Fruit fly (Drosophila melanogaster) whole organism, embryonic: ENCODE results near the gene beag.

Experiments used
- Bdp1 ChIP-seq: fragments of 200-800 bp; sonication (Bioruptor generic); optimal IDR thresholded peaks from 3 replicates; lab custom pipeline; 2016; ENCODE audit warnings: missing biosample characterization, missing genetic modification characterization
- CG11456 ChIP-seq: fragments of 200-800 bp; sonication (Bioruptor generic); IDR thresholded peaks from 3 replicates; pipeline ENCODE4 v1.3.6; 2022; ENCODE audit warnings: missing biosample characterization, missing genetic modification characterization
- CG12155 ChIP-seq: fragments of 200-800 bp; sonication (Bioruptor generic); optimal IDR thresholded peaks from 3 replicates; lab custom pipeline; 2016; ENCODE audit warnings: missing biosample characterization, missing genetic modification characterization
- CG12659 ChIP-seq: fragments of 200-800 bp; sonication (Bioruptor generic); optimal IDR thresholded peaks from 3 replicates; lab custom pipeline; 2017; ENCODE audit warnings: mild to moderate bottlenecking, missing biosample characterization, missing genetic modification reagents, missing genetic modification characterization
- CG13123 ChIP-seq: fragments of 200-800 bp; sonication (Bioruptor generic); optimal IDR thresholded peaks from 2 replicates; lab custom pipeline; 2016; ENCODE audit warnings: missing biosample characterization, missing genetic modification characterization
- CG13296 ChIP-seq: fragments of 200-800 bp; sonication (Bioruptor generic); optimal IDR thresholded peaks from 3 replicates; lab custom pipeline; 2018; ENCODE audit warnings: missing biosample characterization, mild to moderate bottlenecking, missing genetic modification characterization
- CG15269 ChIP-seq: fragments of 200-800 bp; sonication (Bioruptor generic); optimal IDR thresholded peaks from 2 replicates; lab custom pipeline; 2018; ENCODE audit warnings: missing biosample characterization, mild to moderate bottlenecking, missing genetic modification characterization, moderate library complexity
- CG1647 ChIP-seq: fragments of 200-800 bp; sonication (Bioruptor generic); optimal IDR thresholded peaks from 3 replicates; lab custom pipeline; 2016; ENCODE audit warnings: missing biosample characterization, missing genetic modification characterization
- CG2120 ChIP-seq: fragments of 200-800 bp; sonication (Bioruptor generic); optimal IDR thresholded peaks from 3 replicates; lab custom pipeline; 2016; ENCODE audit warnings: missing biosample characterization, missing genetic modification characterization
- CG3065 ChIP-seq: fragments of 200-800 bp; sonication (Bioruptor generic); optimal IDR thresholded peaks from 2 replicates; lab custom pipeline; 2016; ENCODE audit warnings: missing biosample characterization, missing genetic modification characterization
- CG32772 ChIP-seq: fragments of 200-800 bp; sonication (Bioruptor generic); IDR thresholded peaks from 2 replicates; pipeline ENCODE4 v1.3.6; 2022; ENCODE audit warnings: missing biosample characterization, missing genetic modification characterization
- CG34224 ChIP-seq: fragments of 200-800 bp; sonication (Bioruptor generic); IDR thresholded peaks from 3 replicates; pipeline ENCODE4 v1.3.6; 2022; ENCODE audit warnings: missing biosample characterization, missing genetic modification characterization; ENCODE audit not compliant: partially characterized antibody
- CG4328 ChIP-seq: fragments of 200-800 bp; sonication (Bioruptor generic); optimal IDR thresholded peaks from 3 replicates; lab custom pipeline; 2017; ENCODE audit warnings: missing biosample characterization, missing genetic modification reagents, missing genetic modification characterization
- CG4404 ChIP-seq: fragments of 200-800 bp; sonication (Bioruptor generic); IDR thresholded peaks from 2 replicates; pipeline ENCODE4 v1.3.6; 2022; ENCODE audit warnings: missing biosample characterization, missing genetic modification characterization
- CG5180 ChIP-seq: fragments of 200-800 bp; sonication (Bioruptor generic); optimal IDR thresholded peaks from 3 replicates; lab custom pipeline; 2017; ENCODE audit warnings: missing biosample characterization, missing genetic modification characterization, mild to moderate bottlenecking, moderate library complexity, missing genetic modification reagents
- CG6272 ChIP-seq: fragments of 200-800 bp; sonication (Bioruptor generic); IDR thresholded peaks from 2 replicates; pipeline ENCODE4 v1.3.6; 2022; ENCODE audit warnings: missing biosample characterization, missing genetic modification characterization
- CG6854 ChIP-seq: fragments of 200-800 bp; sonication (Bioruptor generic); optimal IDR thresholded peaks from 3 replicates; lab custom pipeline; 2017; ENCODE audit warnings: missing biosample characterization, mild to moderate bottlenecking, missing genetic modification characterization
- CG7928 ChIP-seq: fragments of 200-800 bp; sonication (Bioruptor generic); optimal IDR thresholded peaks from 2 replicates; lab custom pipeline; 2017; ENCODE audit warnings: missing biosample characterization, mild to moderate bottlenecking, missing genetic modification characterization
- CG8944 ChIP-seq: fragments of 200-800 bp; sonication (Bioruptor generic); optimal IDR thresholded peaks from 3 replicates; lab custom pipeline; 2016; ENCODE audit warnings: missing biosample characterization, missing genetic modification characterization
- CG9437 ChIP-seq: fragments of 200-800 bp; sonication (Bioruptor generic); optimal IDR thresholded peaks from 2 replicates; lab custom pipeline; 2018; ENCODE audit warnings: missing biosample characterization, mild to moderate bottlenecking, missing genetic modification characterization
- CG9727 ChIP-seq: fragments of 200-800 bp; sonication (Bioruptor generic); optimal IDR thresholded peaks from 3 replicates; lab custom pipeline; 2017; ENCODE audit warnings: missing biosample characterization, mild to moderate bottlenecking, missing genetic modification characterization
- D19A ChIP-seq: fragments of 200-800 bp; optimal IDR thresholded peaks from 3 replicates; lab custom pipeline; 2019; ENCODE audit warnings: missing biosample characterization, mild to moderate bottlenecking, missing genetic modification characterization, moderate library complexity
- Dll ChIP-seq: fragments of 200-800 bp; sonication (Bioruptor generic); IDR thresholded peaks from 4 replicates; pipeline ENCODE4 v1.3.6; 2022; ENCODE audit warnings: missing biosample characterization, missing genetic modification characterization; ENCODE audit not compliant: partially characterized antibody
- Doc3 ChIP-seq: fragments of 200-800 bp; sonication (Bioruptor generic); IDR thresholded peaks from 3 replicates; pipeline ENCODE4 v1.3.6; 2022; ENCODE audit warnings: missing biosample characterization, missing genetic modification characterization; ENCODE audit not compliant: partially characterized antibody
- Dp ChIP-seq: fragments of 200-800 bp; sonication (Bioruptor generic); optimal IDR thresholded peaks from 2 replicates; lab custom pipeline; 2018; ENCODE audit warnings: missing biosample characterization, mild to moderate bottlenecking, missing genetic modification characterization, moderate library complexity
- ERR ChIP-seq: fragments of 200-800 bp; sonication (Bioruptor generic); optimal IDR thresholded peaks from 2 replicates; lab custom pipeline; 2016; ENCODE audit warnings: missing biosample characterization, missing genetic modification characterization
- Ets65A ChIP-seq: fragments of 200-800 bp; sonication (Bioruptor generic); peaks from one replicate; lab custom pipeline; 2016; ENCODE audit warnings: missing biosample characterization, missing genetic modification characterization
- Kr ChIP-seq: fragments of 200-800 bp; sonication (Bioruptor generic); optimal IDR thresholded peaks from 2 replicates; lab custom pipeline; 2017; ENCODE audit warnings: missing biosample characterization, mild to moderate bottlenecking, missing genetic modification characterization
- Nf-YB ChIP-seq: fragments of 200-800 bp; sonication (Bioruptor generic); optimal IDR thresholded peaks from 3 replicates; lab custom pipeline; 2019; ENCODE audit warnings: missing biosample characterization, mild to moderate bottlenecking, missing genetic modification characterization, moderate library complexity
- Oaz ChIP-seq: fragments of 200-800 bp; sonication (Bioruptor generic); IDR thresholded peaks from 2 replicates; pipeline ENCODE4 v1.3.6; 2022; ENCODE audit warnings: missing biosample characterization, missing genetic modification characterization
- Xbp1 ChIP-seq: fragments of 200-800 bp; sonication (Bioruptor generic); optimal IDR thresholded peaks from 3 replicates; lab custom pipeline; 2016; ENCODE audit warnings: missing biosample characterization, mild to moderate bottlenecking, missing genetic modification characterization
- br ChIP-seq: fragments of >200 bp; optimal IDR thresholded peaks from 2 replicates; lab custom pipeline; 2017
- bsh ChIP-seq, 2 experiments: fragments of 200-800 bp; sonication (Bioruptor generic); optimal IDR thresholded peaks; 2 replicates each; lab custom pipeline; 2017 to 2018; ENCODE audit warnings: mild to moderate bottlenecking in 2 of 2, missing biosample characterization in 2 of 2, missing genetic modification characterization in 2 of 2, moderate library complexity in 1 of 2
- chinmo ChIP-seq: fragments of 200-800 bp; sonication (Bioruptor generic); IDR thresholded peaks from 4 replicates; pipeline ENCODE4 v1.3.6; 2022; ENCODE audit warnings: missing biosample characterization, missing genetic modification characterization; ENCODE audit not compliant: partially characterized antibody
- dm ChIP-seq: fragments of 200-800 bp; sonication (Bioruptor generic); optimal IDR thresholded peaks from 3 replicates; lab custom pipeline; 2016; ENCODE audit warnings: missing biosample characterization, missing genetic modification characterization
- fd96Cb ChIP-seq: fragments of 200-800 bp; sonication (Bioruptor generic); optimal IDR thresholded peaks from 2 replicates; lab custom pipeline; 2018; ENCODE audit warnings: missing biosample characterization, mild to moderate bottlenecking, missing genetic modification characterization, moderate library complexity
- ham ChIP-seq: fragments of 200-800 bp; sonication (Bioruptor generic); IDR thresholded peaks from 2 replicates; pipeline ENCODE4 v1.3.6; 2022; ENCODE audit warnings: missing biosample characterization, missing genetic modification characterization
- her ChIP-seq: fragments of 200-800 bp; sonication (Bioruptor generic); optimal IDR thresholded peaks from 2 replicates; lab custom pipeline; 2016; ENCODE audit warnings: missing biosample characterization, missing genetic modification characterization
- ind ChIP-seq: fragments of 200-800 bp; sonication (Bioruptor generic); optimal IDR thresholded peaks from 3 replicates; lab custom pipeline; 2016; ENCODE audit warnings: missing biosample characterization, missing genetic modification characterization
- jigr1 ChIP-seq: fragments of 200-800 bp; sonication (Bioruptor generic); IDR thresholded peaks from 3 replicates; pipeline ENCODE4 v1.3.6; 2022; ENCODE audit warnings: missing biosample characterization, missing genetic modification characterization
- ken ChIP-seq: fragments of 200-800 bp; sonication (Bioruptor generic); IDR thresholded peaks from 3 replicates; pipeline ENCODE4 v1.3.6; 2022; ENCODE audit warnings: missing biosample characterization, missing genetic modification characterization
- mld ChIP-seq: fragments of 200-800 bp; sonication (Bioruptor generic); IDR thresholded peaks from 3 replicates; pipeline ENCODE4 v1.3.6; 2022; ENCODE audit warnings: missing biosample characterization, missing genetic modification characterization; ENCODE audit not compliant: partially characterized antibody
- oc ChIP-seq: fragments of 200-800 bp; sonication (Bioruptor generic); optimal IDR thresholded peaks from 2 replicates; lab custom pipeline; 2018; ENCODE audit warnings: missing biosample characterization, mild to moderate bottlenecking, missing genetic modification characterization, moderate library complexity
- odd ChIP-seq: fragments of 200-800 bp; sonication (Bioruptor generic); optimal IDR thresholded peaks from 2 replicates; lab custom pipeline; 2017; ENCODE audit warnings: missing biosample characterization, mild to moderate bottlenecking, missing genetic modification characterization
- pita ChIP-seq: fragments of 200-800 bp; sonication (Bioruptor generic); optimal IDR thresholded peaks from 2 replicates; lab custom pipeline; 2017; ENCODE audit warnings: missing biosample characterization, mild to moderate bottlenecking, missing genetic modification characterization
- pros ChIP-seq: fragments of 200-800 bp; sonication (Bioruptor generic); optimal IDR thresholded peaks from 3 replicates; lab custom pipeline; 2019; ENCODE audit warnings: missing biosample characterization, mild to moderate bottlenecking, missing genetic modification characterization, moderate library complexity
- stc ChIP-seq: fragments of 200-800 bp; sonication (Bioruptor generic); IDR thresholded peaks from 2 replicates; pipeline ENCODE4 v1.3.6; 2022; ENCODE audit warnings: missing biosample characterization, missing genetic modification characterization
- unpg ChIP-seq: fragments of 200-800 bp; sonication (Bioruptor generic); optimal IDR thresholded peaks from 3 replicates; lab custom pipeline; 2018; ENCODE audit warnings: missing biosample characterization, mild to moderate bottlenecking, missing genetic modification characterization, moderate library complexity
- vvl ChIP-seq: fragments of 200-800 bp; sonication (Bioruptor generic); IDR thresholded peaks from 2 replicates; pipeline ENCODE4 v1.3.6; 2022; ENCODE audit warnings: missing biosample characterization, missing genetic modification characterization
- yki ChIP-seq: fragments of >200 bp; optimal IDR thresholded peaks from 3 replicates; lab custom pipeline; 2018
- zfh1 ChIP-seq: fragments of 200-800 bp; sonication (Bioruptor generic); IDR thresholded peaks from 3 replicates; pipeline ENCODE4 v1.3.6; 2022; ENCODE audit warnings: missing biosample characterization, missing genetic modification characterization

The beag gene

DNA sequence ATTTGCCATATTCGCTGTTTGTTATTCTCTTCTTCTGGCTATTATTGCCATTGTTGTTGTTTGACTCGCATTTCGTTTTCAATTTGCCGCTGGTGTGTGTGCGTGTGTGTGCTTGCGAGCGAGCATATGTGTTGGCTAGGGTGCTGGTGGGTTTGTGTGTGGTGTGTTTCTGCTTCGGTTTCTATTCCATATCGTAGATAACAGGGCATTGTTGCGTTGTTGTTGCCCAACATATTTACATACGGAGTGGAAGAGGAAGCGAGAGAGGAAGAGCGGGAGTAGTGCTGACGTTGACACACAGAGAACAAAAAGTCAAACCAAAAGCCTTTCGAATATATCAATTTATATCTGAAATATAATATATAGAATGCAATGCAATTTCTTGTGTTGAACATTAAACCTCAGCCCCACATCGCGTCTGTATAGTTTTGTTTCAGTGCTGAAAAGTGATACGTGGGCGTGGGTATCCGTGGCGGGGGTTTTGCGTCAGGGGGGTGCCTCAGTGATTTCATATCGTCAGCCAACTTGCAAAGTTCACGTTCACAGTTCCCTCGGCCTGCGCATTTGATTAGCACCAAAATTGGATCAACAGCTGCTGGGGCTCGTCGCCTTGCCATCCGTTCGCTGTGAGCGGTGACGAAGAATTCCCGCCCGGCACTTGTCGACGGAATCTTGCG lies 10.3 kb downstream of the beag start (continued):
- peak in 1 of 2 experiments; percentile 76 for TF ChIP-seq bsh (GFP tag; optimal IDR thresholded peaks at IDR 0.05; lab: Kevin White, UChicago)
- TF ChIP-seq unpg = peak; percentile 79
- no peak for TF ChIP-seq yki (lab: Kevin White, UChicago)
- no peak for TF ChIP-seq CG3065 (GFP tag; lab: Kevin White, UChicago)
- TF ChIP-seq chinmo (GFP tag; lab: Robert Waterston, UW) = no peak
- TF ChIP-seq CG6854 (GFP tag; lab: Kevin White, UChicago) = peak; percentile 35
- peak; percentile 51 for TF ChIP-seq fd96Cb (tag; lab: Kevin White, UChicago)
- peak; percentile 80 for TF ChIP-seq CG15269 (tag; lab: Kevin White, UChicago)
- TF ChIP-seq CG2120 (GFP tag; lab: Kevin White, UChicago) = peak; percentile 67
- no peak for TF ChIP-seq zfh1 (GFP tag; lab: Robert Waterston, UW)
- peak; percentile 11 for TF ChIP-seq CG13123 (GFP tag; lab: Kevin White, UChicago)
- peak; percentile 52 for TF ChIP-seq pros (GFP tag; lab: Kevin White, UChicago)
- no peak for TF ChIP-seq vvl (GFP tag; lab: Robert Waterston, UW)
- no peak for TF ChIP-seq pita
- TF ChIP-seq Oaz = no peak
- peak; percentile 81 for TF ChIP-seq Ets65A (GFP tag; lab: Kevin White, UChicago)
- no peak for TF ChIP-seq her
- peak; percentile 81 for TF ChIP-seq Xbp1 (GFP tag; lab: Kevin White, UChicago)
- TF ChIP-seq CG5180 (GFP tag; lab: Kevin White, UChicago) = peak; percentile 13
- TF ChIP-seq ERR = no peak
- no peak for TF ChIP-seq Dp (GFP tag; lab: Kevin White, UChicago)
- TF ChIP-seq jigr1 (GFP tag; lab: Robert Waterston, UW) = no peak
- no peak for TF ChIP-seq D19A
- no peak for TF ChIP-seq Doc3 (GFP tag; lab: Robert Waterston, UW)
- peak; percentile 53 for TF ChIP-seq oc
- TF ChIP-seq dm (GFP tag; lab: Kevin White, UChicago) = no peak
- TF ChIP-seq CG12155 (GFP tag; lab: Kevin White, UChicago) = peak; percentile 62
- TF ChIP-seq ken (GFP tag; lab: Robert Waterston, UW) = no peak
- peak; percentile 62 for TF ChIP-seq CG9727 (GFP tag; lab: Kevin White, UChicago)
- TF ChIP-seq odd = peak; percentile 46
- peak; percentile 61 for TF ChIP-seq ind (GFP tag; lab: Kevin White, UChicago)
- no peak for TF ChIP-seq CG11456 (GFP tag; lab: Robert Waterston, UW)
- no peak for TF ChIP-seq Bdp1 (GFP tag; lab: Kevin White, UChicago)
- TF ChIP-seq CG13296 (GFP tag; lab: Kevin White, UChicago) = peak; percentile 68
- no peak for TF ChIP-seq CG9437
- TF ChIP-seq CG32772 = no peak
- no peak for TF ChIP-seq CG1647 (GFP tag; lab: Kevin White, UChicago)
- no peak for TF ChIP-seq CG7928 (GFP tag; lab: Kevin White, UChicago)
- TF ChIP-seq CG8944 (GFP tag; lab: Kevin White, UChicago) = no peak
- TF ChIP-seq br = no peak
- TF ChIP-seq CG12659 (GFP tag; lab: Kevin White, UChicago) = peak; percentile 83
- peak; percentile 80 for TF ChIP-seq CG6272 (GFP tag; lab: Robert Waterston, UW)
- peak; percentile 71 for TF ChIP-seq CG4328 (GFP tag; lab: Kevin White, UChicago)
- TF ChIP-seq Nf-YB (GFP tag; lab: Kevin White, UChicago) = peak; percentile 35
- TF ChIP-seq mld (GFP tag; lab: Robert Waterston, UW) = no peak
- no peak for TF ChIP-seq Kr (GFP tag; lab: Kevin White, UChicago)
- TF ChIP-seq stc (GFP tag; lab: Robert Waterston, UW) = no peak
- TF ChIP-seq Dll = no peak
- TF ChIP-seq CG34224 (GFP tag; lab: Robert Waterston, UW) = no peak
- TF ChIP-seq CG4404 (GFP tag; lab: Robert Waterston, UW) = no peak
- no peak for TF ChIP-seq ham (GFP tag; lab: Robert Waterston, UW)
